Worm (Caenorhabditis elegans): Measurements from ENCODE around the gene tag-120.

- no peak for TF ChIP-seq ztf-11 (tag; optimal IDR thresholded peaks at IDR 0.05)
- TF ChIP-seq unc-62 (GFP tag; optimal IDR thresholded peaks at IDR 0.05) = no peak
- TF ChIP-seq elt-3 (tag; optimal IDR thresholded peaks at IDR 0.05) = no peak
- TF ChIP-seq lin-13 (tag; optimal IDR thresholded peaks at IDR 0.05) = no peak
- TF ChIP-seq sem-2 (GFP tag; optimal IDR thresholded peaks at IDR 0.05) = no peak
- no peak for TF ChIP-seq unc-39 (tag; optimal IDR thresholded peaks at IDR 0.05)
- no peak for TF ChIP-seq mab-5 (tag; optimal IDR thresholded peaks at IDR 0.05)
Measured at ce11 chrV:9738077-9738705, 28.6 kb upstream of the tag-120 start.
